Worm (Caenorhabditis elegans) whole organism, L4 larva: ENCODE data around the gene deb-1.

Experiments used
- nhr-77 ChIP-seq: fragments of 150-350 bp; optimal IDR thresholded peaks from 2 replicates; lab custom pipeline; 2014; ENCODE audit warnings: missing biosample characterization, missing genetic modification characterization
- unc-130 ChIP-seq: sonication (generic microtip); optimal IDR thresholded peaks from 2 replicates; lab custom pipeline; 2016; ENCODE audit warnings: missing genetic modification reagents, missing genetic modification characterization, missing compliant biosample characterization

DNA sequence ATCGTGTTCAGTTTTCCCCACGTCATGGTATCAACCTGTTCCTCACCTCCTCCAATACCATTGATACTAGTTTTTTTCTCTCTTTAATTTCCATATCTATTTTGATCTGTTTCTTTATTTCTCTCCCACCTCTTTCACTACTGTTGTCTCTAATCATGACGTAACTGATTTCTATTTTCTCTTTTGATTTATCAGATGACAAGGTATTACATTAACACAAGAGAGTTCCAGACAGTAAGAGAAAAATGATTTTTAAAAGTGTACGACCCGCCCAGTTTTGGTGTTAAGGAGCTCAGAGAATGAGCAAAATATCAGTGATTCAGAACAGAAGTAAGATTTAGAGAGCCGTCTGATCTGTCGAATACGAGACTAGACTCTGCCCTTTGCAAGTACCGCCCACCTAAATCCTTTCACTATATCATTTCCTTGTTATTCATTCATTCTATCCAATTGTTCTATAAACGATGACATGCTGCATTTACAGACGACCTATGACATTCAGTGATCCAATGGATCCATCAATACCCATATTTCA, 44.3 kb downstream of the deb-1 start, which contains the start of gene nhr-105:
- peak; percentile 77 for TF ChIP-seq nhr-77 (tag; lab: Kevin White, UChicago)
- no peak for TF ChIP-seq unc-130
